Fruit fly (Drosophila melanogaster): ENCODE measurements around the gene CG12219.
A peak's percentile ranks its signal among the peaks of the same experiment; 100 is the strongest.

Gene CG12219

DNA sequence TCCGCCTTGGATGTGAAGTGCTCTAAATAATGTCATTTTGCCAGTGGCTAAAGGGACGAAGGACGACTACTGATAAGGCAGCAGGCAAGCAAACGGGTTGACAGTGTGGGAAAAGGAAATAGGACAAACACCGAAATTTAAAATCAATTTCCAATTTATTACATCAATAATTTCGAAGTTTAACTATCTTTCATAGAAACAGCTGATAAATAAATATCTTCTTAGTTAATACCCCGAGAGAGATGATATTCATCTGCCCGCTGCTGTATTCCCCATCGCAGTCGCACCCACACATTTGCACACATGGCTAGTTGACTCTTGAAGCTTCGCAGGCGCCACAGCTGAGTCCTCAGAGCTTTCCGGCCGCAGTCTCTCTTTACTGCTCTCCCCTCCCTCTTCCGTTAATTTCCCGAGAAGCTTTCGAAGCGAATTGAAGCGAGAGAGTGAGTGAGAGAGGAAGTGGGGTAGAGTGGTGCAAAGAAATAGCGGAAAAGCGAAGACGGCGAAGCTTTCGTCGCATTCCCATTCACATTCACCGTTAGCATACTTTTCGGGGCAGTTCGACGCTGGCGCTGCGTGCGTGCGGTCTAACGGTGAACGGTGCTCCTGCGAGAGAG is 15.9 kb upstream of the CG12219 start (continued):
- TF ChIP-seq chinmo (GFP tag; IDR thresholded peaks at IDR 0.05; ENCODE audit: partially characterized antibody) (no peak), dysf (GFP tag; IDR thresholded peaks at IDR 0.05) (peak; percentile 82), repo (GFP tag; optimal IDR thresholded peaks at IDR 0.05) (peak; percentile 17), Ptx1 (GFP tag; IDR thresholded peaks at IDR 0.05) (peak; percentile 68), CG18599 (GFP tag; optimal IDR thresholded peaks at IDR 0.05) (peak; percentile 90), fu2 (GFP tag; optimal IDR thresholded peaks at IDR 0.05) (peak; percentile 28), tio (GFP tag; optimal IDR thresholded peaks at IDR 0.05) (no peak), Hr78 (GFP tag; optimal IDR thresholded peaks at IDR 0.05) (no peak), Fer3 (tag; optimal IDR thresholded peaks at IDR 0.05) (peak; percentile 70), bab2 (GFP tag; optimal IDR thresholded peaks at IDR 0.05) (peak; percentile 53), CG7839 (tag; optimal IDR thresholded peaks at IDR 0.05) (peak; percentile 76), run (tag; optimal IDR thresholded peaks at IDR 0.05) (no peak), CG11456 (GFP tag; IDR thresholded peaks at IDR 0.05) (peak; percentile 56; the same call in 1 of the 3 replicates), tgo (GFP tag; IDR thresholded peaks at IDR 0.05) (peak; percentile 65), CG6765 (GFP tag; optimal IDR thresholded peaks at IDR 0.05) (peak; percentile 66), Trl (optimal IDR thresholded peaks at IDR 0.05) (no peak), Trl (GFP tag; optimal IDR thresholded peaks at IDR 0.05) (no peak), Gsc (GFP tag; IDR thresholded peaks at IDR 0.05) (no peak), Kr (GFP tag; optimal IDR thresholded peaks at IDR 0.05) (no peak), hth (optimal IDR thresholded peaks at IDR 0.05) (no peak), CG12744 (GFP tag; optimal IDR thresholded peaks at IDR 0.05) (peak; percentile 21), CG31441 (GFP tag; IDR thresholded peaks at IDR 0.05) (peak; percentile 51), CG3995 (GFP tag; optimal IDR thresholded peaks at IDR 0.05) (peak; percentile 7), Lim3 (GFP tag; IDR thresholded peaks at IDR 0.05) (no peak), slp2 (GFP tag; optimal IDR thresholded peaks at IDR 0.05) (no peak), nerfin-2 (GFP tag; IDR thresholded peaks at IDR 0.05; ENCODE audit: partially characterized antibody) (no peak), ems (GFP tag; optimal IDR thresholded peaks at IDR 0.05) (no peak), Usf (GFP tag; optimal IDR thresholded peaks at IDR 0.05) (no peak), E2f2 (GFP tag; IDR thresholded peaks at IDR 0.05) (peak; percentile 42; the same call in 1 of the 2 replicates), HLH4C (GFP tag; IDR thresholded peaks at IDR 0.05; ENCODE audit: partially characterized antibody) (no peak), CG14965 (GFP tag; optimal IDR thresholded peaks at IDR 0.05; ENCODE audit: borderline replicate concordance) (no peak), Ravus (GFP tag; IDR thresholded peaks at IDR 0.05) (peak; percentile 3; the same call in 1 of the 2 replicates), ssp (GFP tag; IDR thresholded peaks at IDR 0.05) (peak; percentile 41; the same call in 1 of the 2 replicates), CG17361 (GFP tag; IDR thresholded peaks at IDR 0.05) (no peak; the same call in 2 of the 3 replicates), Lhr (GFP tag; optimal IDR thresholded peaks at IDR 0.05) (no peak), zf30C (GFP tag; optimal IDR thresholded peaks at IDR 0.05) (no peak), CG8388 (GFP tag; optimal IDR thresholded peaks at IDR 0.05) (peak; percentile 32), lola (GFP tag; optimal IDR thresholded peaks at IDR 0.05) (no peak), HLH3B (GFP tag; IDR thresholded peaks at IDR 0.05) (peak; percentile 74), CG10543 (GFP tag; optimal IDR thresholded peaks at IDR 0.05) (peak; percentile 66), Dref (GFP tag; IDR thresholded peaks at IDR 0.05) (no peak), unc-4 (GFP tag; IDR thresholded peaks at IDR 0.05; ENCODE audit: partially characterized antibody) (no peak), sens (GFP tag) (peak; percentile 79), slou (GFP tag; optimal IDR thresholded peaks at IDR 0.05) (peak; percentile 1), Atf6 (GFP tag; IDR thresholded peaks at IDR 0.05) (peak; percentile 83), Nf-YA (GFP tag; IDR thresholded peaks at IDR 0.05) (no peak), H2.0 (GFP tag; IDR thresholded peaks at IDR 0.05) (peak; percentile 33; the same call in 1 of the 2 replicates), CG13296 (GFP tag; optimal IDR thresholded peaks at IDR 0.05) (peak; percentile 65), salm (tag; optimal IDR thresholded peaks at IDR 0.05) (no peak), CG12104 (GFP tag; optimal IDR thresholded peaks at IDR 0.05) (peak; percentile 24), CoRest (tag; optimal IDR thresholded peaks at IDR 0.05) (peak; percentile 65)
